Worm (Caenorhabditis elegans): ENCODE data around the gene F54B11.8.

The F54B11.8 gene

ce11 chrX:13604946-13605617, 1.4 kb upstream of the F54B11.8 start, which contains the start of gene F54B11.9:
Gene F54B11.9 (plus strand): TSS chrX:13605567.
- TF ChIP-seq nhr-12 (tag; optimal IDR thresholded peaks at IDR 0.05) (no peak), elt-3 (tag; optimal IDR thresholded peaks at IDR 0.05) (no peak), hlh-1 (tag; optimal IDR thresholded peaks at IDR 0.05) (peak; percentile 27), sptf-1 (tag; optimal IDR thresholded peaks at IDR 0.05) (no peak), sem-2 (GFP tag; optimal IDR thresholded peaks at IDR 0.05) (no peak), M03D4.4 (tag; optimal IDR thresholded peaks at IDR 0.05) (no peak)

- no peak for TF ChIP-seq sptf-1 (tag; optimal IDR thresholded peaks at IDR 0.05)
- no peak for TF ChIP-seq nhr-237 (tag; optimal IDR thresholded peaks at IDR 0.05)
- no peak for TF ChIP-seq M03D4.4 (tag; optimal IDR thresholded peaks at IDR 0.05)
- no peak for TF ChIP-seq ceh-43 (GFP tag; optimal IDR thresholded peaks at IDR 0.05)
- TF ChIP-seq ham-2 (GFP tag; optimal IDR thresholded peaks at IDR 0.05): no peak
- no peak for TF ChIP-seq flh-1 (GFP tag; optimal IDR thresholded peaks at IDR 0.05)
- no peak for TF ChIP-seq nhr-76 (tag; optimal IDR thresholded peaks at IDR 0.05)
- no peak for TF ChIP-seq lin-32 (GFP tag; optimal IDR thresholded peaks at IDR 0.05)
- no peak for TF ChIP-seq nhr-2 (tag; optimal IDR thresholded peaks at IDR 0.05)
- TF ChIP-seq sem-2 (GFP tag; optimal IDR thresholded peaks at IDR 0.05): no peak
- TF ChIP-seq mep-1 (tag; optimal IDR thresholded peaks at IDR 0.05): no peak
- no peak for TF ChIP-seq blmp-1 (tag; optimal IDR thresholded peaks at IDR 0.05)
- TF ChIP-seq zip-8 (tag; optimal IDR thresholded peaks at IDR 0.05): no peak
- TF ChIP-seq unc-120 (tag; optimal IDR thresholded peaks at IDR 0.05; ENCODE audit: poor library complexity, severe bottlenecking): no peak
- TF ChIP-seq mls-2 (tag; optimal IDR thresholded peaks at IDR 0.05): no peak
- no peak for TF ChIP-seq ztf-11 (tag; optimal IDR thresholded peaks at IDR 0.05)
Observed at ce11 chrX:13600136-13600535, 3.6 kb downstream of the F54B11.8 start, which contains the start of gene F54B11.7. Gene F54B11.7 (plus strand): TSS chrX:13600436.

- TF ChIP-seq ham-2 (GFP tag; optimal IDR thresholded peaks at IDR 0.05) (no peak), nhr-28 (tag; optimal IDR thresholded peaks at IDR 0.05) (no peak), lin-32 (GFP tag; optimal IDR thresholded peaks at IDR 0.05) (no peak), nhr-76 (tag; optimal IDR thresholded peaks at IDR 0.05) (no peak), unc-120 (tag; optimal IDR thresholded peaks at IDR 0.05; ENCODE audit: poor library complexity, severe bottlenecking) (peak; percentile 62), tbx-8 (GFP tag; optimal IDR thresholded peaks at IDR 0.05) (no peak), ceh-39 (tag; optimal IDR thresholded peaks at IDR 0.05) (peak; percentile 94), ces-1 (GFP tag; optimal IDR thresholded peaks at IDR 0.05) (peak; percentile 74), hlh-1 (tag; optimal IDR thresholded peaks at IDR 0.05) (peak; percentile 81), nhr-2 (tag; optimal IDR thresholded peaks at IDR 0.05) (peak; percentile 32), mep-1 (tag; optimal IDR thresholded peaks at IDR 0.05) (peak; percentile 78), drap-1 (GFP tag; optimal IDR thresholded peaks at IDR 0.05) (peak; percentile 16), cnd-1 (tag; optimal IDR thresholded peaks at IDR 0.05) (peak; percentile 80), lin-13 (tag; optimal IDR thresholded peaks at IDR 0.05) (peak; percentile 53), bed-3 (GFP tag; optimal IDR thresholded peaks at IDR 0.05) (no peak), lsy-2 (tag; optimal IDR thresholded peaks at IDR 0.05) (peak; percentile 57), elt-1 (tag; optimal IDR thresholded peaks at IDR 0.05; ENCODE audit: borderline replicate concordance, insufficient read depth) (no peak), nhr-237 (tag; optimal IDR thresholded peaks at IDR 0.05) (no peak), blmp-1 (tag; optimal IDR thresholded peaks at IDR 0.05) (no peak), nhr-12 (tag; optimal IDR thresholded peaks at IDR 0.05) (no peak), snpc-4 (tag; optimal IDR thresholded peaks at IDR 0.05) (no peak), sptf-1 (tag; optimal IDR thresholded peaks at IDR 0.05) (peak; percentile 66), unc-62 (GFP tag; optimal IDR thresholded peaks at IDR 0.05) (peak; percentile 47), ztf-11 (tag; optimal IDR thresholded peaks at IDR 0.05) (peak; percentile 67), ceh-43 (GFP tag; optimal IDR thresholded peaks at IDR 0.05) (no peak), mls-2 (tag; optimal IDR thresholded peaks at IDR 0.05) (peak; percentile 55), M03D4.4 (tag; optimal IDR thresholded peaks at IDR 0.05) (peak; percentile 11), ceh-83 (GFP tag; optimal IDR thresholded peaks at IDR 0.05) (no peak), zip-8 (tag; optimal IDR thresholded peaks at IDR 0.05) (no peak), sem-2 (GFP tag; optimal IDR thresholded peaks at IDR 0.05) (no peak), unc-39 (tag; optimal IDR thresholded peaks at IDR 0.05) (no peak), flh-1 (GFP tag; optimal IDR thresholded peaks at IDR 0.05) (no peak), mab-5 (tag; optimal IDR thresholded peaks at IDR 0.05) (no peak), elt-3 (tag; optimal IDR thresholded peaks at IDR 0.05) (no peak), pha-4 (tag; optimal IDR thresholded peaks at IDR 0.05) (peak; percentile 37)
Observed at ce11 chrX:13598021-13598499, 5.7 kb downstream of the F54B11.8 start, which contains the start of gene bra-1. Gene bra-1 (plus strand): TSS chrX:13598449.
